Worm (Caenorhabditis elegans) whole organism, midembryonic: ENCODE results near the gene Y52E8A.1.

Experiments used
- T22C8.4 ChIP-seq: fragments of 200-800 bp; sonication (Bioruptor generic); IDR thresholded peaks from 2 replicates; pipeline ENCODE4 v1.3.6; 2022; ENCODE audit warnings: missing genetic modification characterization, missing compliant biosample characterization
- cog-1 ChIP-seq: sonication (generic microtip); optimal IDR thresholded peaks from 2 replicates; lab custom pipeline; 2016; ENCODE audit warnings: missing genetic modification characterization, missing compliant biosample characterization
- flt-1 ChIP-seq: fragments of 200-800 bp; sonication (Bioruptor generic); IDR thresholded peaks from 2 replicates; pipeline ENCODE4 v1.3.6; 2022; ENCODE audit warnings: missing genetic modification characterization, missing compliant biosample characterization
- klf-2 ChIP-seq: fragments of 200-800 bp; sonication (Bioruptor generic); conservative IDR thresholded peaks from 2 replicates; pipeline ENCODE4 v1.3.6; 2022; ENCODE audit warnings: missing genetic modification reagents, missing genetic modification characterization, missing compliant biosample characterization
- med-1 ChIP-seq: sonication (generic microtip); optimal IDR thresholded peaks from 2 replicates; lab custom pipeline; 2017; ENCODE audit warnings: missing genetic modification characterization, mild to moderate bottlenecking, missing compliant biosample characterization, antibody characterized with exemption, missing genetic modification reagents; ENCODE audit not compliant: insufficient read depth
- ref-1 ChIP-seq: fragments of 200-800 bp; sonication (Bioruptor generic); conservative IDR thresholded peaks from 2 replicates; pipeline ENCODE4 v1.3.6; 2022; ENCODE audit warnings: missing genetic modification reagents, missing genetic modification characterization, missing compliant biosample characterization
- tab-1 ChIP-seq: fragments of 200-800 bp; sonication (Bioruptor generic); IDR thresholded peaks from 2 replicates; pipeline ENCODE4 v1.3.6; 2022; ENCODE audit warnings: missing genetic modification characterization, missing compliant biosample characterization
- ztf-23 ChIP-seq: fragments of 200-800 bp; sonication (Bioruptor generic); IDR thresholded peaks from 2 replicates; pipeline ENCODE4 v1.3.6; 2022; ENCODE audit warnings: missing genetic modification reagents, missing genetic modification characterization, missing compliant biosample characterization
- ztf-29 ChIP-seq: fragments of 200-800 bp; sonication (Bioruptor generic); IDR thresholded peaks from 2 replicates; pipeline ENCODE4 v1.3.6; 2022; ENCODE audit warnings: missing genetic modification reagents, missing genetic modification characterization, missing compliant biosample characterization

The Y52E8A.1 gene

DNA sequence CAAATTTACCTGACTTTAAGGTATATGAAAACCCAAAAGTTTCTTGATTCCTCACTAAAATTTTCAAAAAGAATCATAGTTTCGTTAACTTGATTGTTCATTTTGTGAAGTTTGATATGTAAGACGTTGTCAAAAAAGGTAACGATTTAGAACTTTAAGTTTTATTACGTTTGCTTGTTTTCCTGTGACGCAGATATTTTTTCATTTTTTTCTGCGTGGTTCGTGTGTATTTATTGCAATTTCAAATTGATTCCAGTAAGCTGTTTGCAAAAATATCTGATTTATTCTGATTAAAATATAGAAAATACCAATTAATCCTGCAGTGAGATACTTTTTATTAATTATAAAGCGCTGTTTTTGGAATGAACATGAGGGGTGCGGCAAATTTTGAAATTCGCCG is 5.9 kb upstream of the Y52E8A.1 start, which contains the start of gene srw-40:
TSS of gene srw-40 (minus strand) at position 101 of the 400 bp plus-strand sequence.
- TF ChIP-seq klf-2 (no peak), T22C8.4 (GFP tag; lab: Robert Waterston, UW) (no peak), ztf-29 (GFP tag; lab: Robert Waterston, UW) (no peak), flt-1 (GFP tag; lab: Robert Waterston, UW) (no peak), med-1 (no peak), cog-1 (tag; lab: Kevin White, UChicago) (no peak), ref-1 (GFP tag; lab: Robert Waterston, UW) (no peak)

DNA sequence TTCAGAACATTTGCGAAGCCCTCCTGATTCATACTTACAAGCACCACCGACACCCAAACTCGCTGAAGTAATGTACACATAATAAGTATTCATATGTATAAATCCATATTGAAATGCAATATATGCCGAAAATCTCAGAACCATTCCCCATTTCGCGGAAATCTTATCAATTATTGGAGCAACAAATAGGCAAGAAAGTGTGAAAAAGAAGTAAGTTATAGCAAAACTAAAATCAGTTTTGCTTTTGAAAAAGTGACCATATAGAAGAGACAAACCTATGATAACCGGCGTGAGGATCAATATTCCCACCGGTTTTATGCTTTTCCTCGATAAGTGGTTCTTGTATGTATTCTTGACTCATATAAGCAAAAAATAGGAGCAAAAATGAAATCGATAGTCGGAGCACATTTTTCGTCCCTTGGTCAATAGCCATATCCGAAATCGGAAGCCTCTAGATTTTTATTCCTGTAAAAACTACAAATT is 2.3 kb upstream of the Y52E8A.1 start, which contains the start of gene Y52E8A.6:
TSS of gene Y52E8A.6 (minus strand) at position 433 of the 483 bp plus-strand sequence.
- no peak for TF ChIP-seq ref-1 (GFP tag; lab: Robert Waterston, UW)
- no peak for TF ChIP-seq flt-1 (GFP tag; lab: Robert Waterston, UW)
- no peak for TF ChIP-seq T22C8.4 (GFP tag; lab: Robert Waterston, UW)
- TF ChIP-seq ztf-29 (GFP tag; lab: Robert Waterston, UW), result no peak
- no peak for TF ChIP-seq cog-1 (tag; lab: Kevin White, UChicago)
- no peak for TF ChIP-seq med-1
- TF ChIP-seq klf-2, result no peak
- no peak for TF ChIP-seq ztf-23
- TF ChIP-seq tab-1 (GFP tag; lab: Robert Waterston, UW), result no peak

- no peak for TF ChIP-seq ref-1 (GFP tag; lab: Robert Waterston, UW)
These were observed 1.4 kb upstream of the Y52E8A.1 start, which contains the start of gene Y52E8A.2 for ce11 chrII:4320455-4320854. TSS of gene Y52E8A.2 (plus strand) at chrII:4320836.

- TF ChIP-seq ztf-29 (GFP tag; lab: Robert Waterston, UW), result no peak
These were observed 1.0 kb downstream of the Y52E8A.1 start, which contains the start of gene H20J04.6 for ce11 chrII:4322871-4323270. TSS of gene H20J04.6 (plus strand) at chrII:4323256.

DNA sequence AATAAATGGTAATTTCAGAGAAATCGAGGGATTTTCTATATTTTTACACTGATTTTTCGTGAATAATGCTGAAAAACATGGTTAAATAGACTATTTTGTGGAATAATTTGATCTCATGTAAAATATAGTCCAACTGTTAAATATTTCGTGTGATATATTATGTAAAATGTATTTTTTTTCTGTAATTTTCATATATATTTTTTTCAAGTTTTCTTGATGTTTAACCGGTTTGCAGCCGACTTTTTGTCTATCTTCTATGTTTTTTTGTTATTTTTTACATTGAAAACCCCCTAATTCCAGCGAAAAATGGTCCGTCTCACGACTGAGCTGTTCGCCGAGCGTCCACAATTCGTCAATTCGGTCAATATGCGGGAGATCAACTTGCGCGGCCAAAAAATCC is 2.2 kb downstream of the Y52E8A.1 start, which contains the start of gene mog-2:
TSS of gene mog-2 (plus strand) at position 301 of the 400 bp plus-strand sequence.
- no peak for TF ChIP-seq ztf-29 (GFP tag; lab: Robert Waterston, UW)
- no peak for TF ChIP-seq ref-1 (GFP tag; lab: Robert Waterston, UW)
- no peak for TF ChIP-seq cog-1 (tag; lab: Kevin White, UChicago)
- TF ChIP-seq flt-1 (GFP tag; lab: Robert Waterston, UW), result no peak
- no peak for TF ChIP-seq tab-1 (GFP tag; lab: Robert Waterston, UW)
- no peak for TF ChIP-seq ztf-23
- no peak for TF ChIP-seq T22C8.4 (GFP tag; lab: Robert Waterston, UW)
- no peak for TF ChIP-seq klf-2
- TF ChIP-seq med-1, result no peak

DNA sequence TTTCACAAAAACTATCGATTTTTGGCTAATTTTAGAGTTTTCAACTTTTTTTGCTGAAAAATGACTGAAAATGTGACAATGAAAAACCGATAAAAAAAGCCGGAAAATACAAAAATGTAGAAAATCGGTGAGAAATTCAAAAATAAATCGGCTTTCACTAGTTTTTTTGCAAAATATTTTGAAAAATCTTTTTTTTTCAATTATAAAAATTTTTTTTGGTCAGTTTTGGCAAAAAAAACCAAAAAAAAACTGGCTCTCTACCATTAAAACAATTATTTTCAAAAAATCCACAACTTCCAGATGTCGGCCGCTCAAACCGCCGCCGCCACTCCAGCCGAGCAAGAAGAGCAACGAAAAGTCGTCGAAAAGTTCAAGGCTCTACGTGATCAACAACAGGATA is 4.6 kb downstream of the Y52E8A.1 start, which contains the start of gene pfd-2:
TSS of gene pfd-2 (plus strand) at position 301 of the 400 bp plus-strand sequence.
- TF ChIP-seq ztf-23 (no peak), ref-1 (GFP tag; lab: Robert Waterston, UW) (no peak), med-1 (no peak), T22C8.4 (GFP tag; lab: Robert Waterston, UW) (no peak), flt-1 (GFP tag; lab: Robert Waterston, UW) (no peak), ztf-29 (GFP tag; lab: Robert Waterston, UW) (no peak), klf-2 (no peak), tab-1 (GFP tag; lab: Robert Waterston, UW) (no peak), cog-1 (tag; lab: Kevin White, UChicago) (no peak)

- TF ChIP-seq ztf-29 (GFP tag; lab: Robert Waterston, UW) (no peak), med-1 (no peak), ref-1 (GFP tag; lab: Robert Waterston, UW) (no peak), flt-1 (GFP tag; lab: Robert Waterston, UW) (no peak), cog-1 (tag; lab: Kevin White, UChicago) (no peak), klf-2 (no peak), T22C8.4 (GFP tag; lab: Robert Waterston, UW) (no peak), tab-1 (GFP tag; lab: Robert Waterston, UW) (no peak)
These were observed 6.8 kb downstream of the Y52E8A.1 start, which contains the start of gene H20J04.4 for ce11 chrII:4328716-4329115. TSS of gene H20J04.4 (plus strand) at chrII:4329016.

ce11 chrII:4334448-4334847 is 12.6 kb downstream of the Y52E8A.1 start, which contains the start of gene madf-3:
TSS of gene madf-3 (plus strand) at chrII:4334748.
- TF ChIP-seq ref-1 (GFP tag; lab: Robert Waterston, UW), result no peak
- no peak for TF ChIP-seq T22C8.4 (GFP tag; lab: Robert Waterston, UW)
- no peak for TF ChIP-seq klf-2
- TF ChIP-seq med-1, result no peak
- TF ChIP-seq ztf-23, result no peak
- no peak for TF ChIP-seq ztf-29 (GFP tag; lab: Robert Waterston, UW)
- no peak for TF ChIP-seq cog-1 (tag; lab: Kevin White, UChicago)
- no peak for TF ChIP-seq flt-1 (GFP tag; lab: Robert Waterston, UW)
- TF ChIP-seq tab-1 (GFP tag; lab: Robert Waterston, UW), result no peak

DNA sequence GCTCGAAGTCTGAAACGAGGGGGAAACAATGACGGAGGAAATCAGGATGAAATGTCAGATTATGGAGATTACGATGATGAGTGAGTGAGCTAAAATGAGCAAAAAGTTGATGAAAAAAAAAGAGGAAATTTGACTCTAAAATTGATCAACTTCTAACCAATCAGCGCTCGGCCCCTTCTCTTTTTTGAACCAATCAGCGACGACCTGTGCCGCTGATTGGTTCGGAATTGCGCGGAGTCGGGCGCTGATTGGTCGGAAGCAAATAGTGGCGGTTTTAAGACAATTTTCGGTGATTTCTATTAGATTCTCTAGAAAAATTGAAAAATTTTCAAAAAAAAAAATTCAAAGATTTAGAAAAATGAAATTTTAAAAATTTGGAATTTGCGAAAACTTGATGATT is 15.9 kb downstream of the Y52E8A.1 start:
- TF ChIP-seq ztf-23 (no peak), med-1 (no peak), ztf-29 (GFP tag; lab: Robert Waterston, UW) (no peak), cog-1 (tag; lab: Kevin White, UChicago) (no peak), T22C8.4 (GFP tag; lab: Robert Waterston, UW) (no peak), ref-1 (GFP tag; lab: Robert Waterston, UW) (no peak), tab-1 (GFP tag; lab: Robert Waterston, UW) (no peak), flt-1 (GFP tag; lab: Robert Waterston, UW) (no peak), klf-2 (no peak)

DNA sequence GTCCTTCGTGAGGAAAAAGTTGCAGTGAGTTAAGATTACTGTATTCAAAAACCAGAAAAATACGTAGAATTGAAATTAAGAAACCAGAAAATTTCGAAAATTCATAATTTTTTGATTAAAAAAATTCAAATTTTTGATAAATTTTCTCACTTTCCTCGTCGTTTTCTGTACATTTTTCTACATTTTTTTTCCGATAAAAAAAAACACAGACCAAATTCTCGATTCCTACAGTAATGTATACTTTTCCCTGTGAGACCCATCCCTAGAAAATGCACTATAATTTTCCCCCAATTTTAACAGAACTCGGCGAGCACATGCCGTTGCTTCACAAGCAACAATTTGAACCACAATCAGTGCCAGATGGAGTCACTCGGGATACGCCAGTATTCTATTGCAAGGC is 18.0 kb downstream of the Y52E8A.1 start, which contains the start of gene athp-2:
TSS of gene athp-2 (plus strand) at position 301 of the 400 bp plus-strand sequence.
- no peak for TF ChIP-seq tab-1 (GFP tag; lab: Robert Waterston, UW)
- no peak for TF ChIP-seq cog-1 (tag; lab: Kevin White, UChicago)
- no peak for TF ChIP-seq ztf-23
- TF ChIP-seq ref-1 (GFP tag; lab: Robert Waterston, UW), result no peak
- no peak for TF ChIP-seq klf-2
- no peak for TF ChIP-seq T22C8.4 (GFP tag; lab: Robert Waterston, UW)
- TF ChIP-seq med-1, result no peak
